Fruit fly (Drosophila melanogaster): ENCODE measurements around the gene scramb1.

- TF ChIP-seq kay (GFP tag; ENCODE audit: borderline replicate concordance) (no peak), ovo (GFP tag; optimal IDR thresholded peaks at IDR 0.05) (no peak)
Measured at dm6 chr3L:10220064-10220463, 5.0 kb downstream of the scramb1 start, which contains the start of gene CG32055.

Data from whole organism, adult.